Fruit fly (Drosophila melanogaster) whole organism, embryonic: ENCODE measurements around the gene CG14646.

Experiments used
- CG11398 ChIP-seq: fragments of 200-800 bp; sonication (Bioruptor generic); optimal IDR thresholded peaks from 2 replicates; lab custom pipeline; 2016; ENCODE audit warnings: missing biosample characterization, missing genetic modification characterization
- CG12104 ChIP-seq: fragments of 200-800 bp; sonication (Bioruptor generic); optimal IDR thresholded peaks from 3 replicates; lab custom pipeline; 2016; ENCODE audit warnings: missing biosample characterization, missing genetic modification characterization
- CG15696 ChIP-seq: fragments of 200-800 bp; sonication (Bioruptor generic); optimal IDR thresholded peaks from 2 replicates; lab custom pipeline; 2019; ENCODE audit warnings: missing biosample characterization, mild to moderate bottlenecking, missing genetic modification characterization, moderate library complexity
- CG1647 ChIP-seq: fragments of 200-800 bp; sonication (Bioruptor generic); optimal IDR thresholded peaks from 3 replicates; lab custom pipeline; 2016; ENCODE audit warnings: missing biosample characterization, missing genetic modification characterization
- CG1832 ChIP-seq: fragments of 200-800 bp; sonication (Bioruptor generic); optimal IDR thresholded peaks from 2 replicates; lab custom pipeline; 2017; ENCODE audit warnings: missing biosample characterization, mild to moderate bottlenecking, missing genetic modification characterization, inconsistent platforms
- CG2120 ChIP-seq: fragments of 200-800 bp; sonication (Bioruptor generic); optimal IDR thresholded peaks from 3 replicates; lab custom pipeline; 2016; ENCODE audit warnings: missing biosample characterization, missing genetic modification characterization
- CG30403 ChIP-seq: fragments of 200-800 bp; sonication (Bioruptor generic); optimal IDR thresholded peaks from 3 replicates; lab custom pipeline; 2016; ENCODE audit warnings: missing biosample characterization, missing genetic modification characterization
- CG3847 ChIP-seq: fragments of 200-800 bp; sonication (Bioruptor generic); IDR thresholded peaks from 2 replicates; pipeline ENCODE4 v1.3.6; 2022; ENCODE audit warnings: missing biosample characterization, missing genetic modification characterization
- CG4617 ChIP-seq: fragments of 200-800 bp; sonication (Bioruptor generic); optimal IDR thresholded peaks from 3 replicates; lab custom pipeline; 2016; ENCODE audit warnings: missing biosample characterization, missing genetic modification characterization, borderline replicate concordance
- CG4820 ChIP-seq: fragments of 200-800 bp; sonication (Bioruptor generic); optimal IDR thresholded peaks from 3 replicates; lab custom pipeline; 2016; ENCODE audit warnings: missing biosample characterization, missing genetic modification characterization
- CG5245 ChIP-seq: fragments of 200-800 bp; sonication (Bioruptor generic); optimal IDR thresholded peaks from 3 replicates; lab custom pipeline; 2016; ENCODE audit warnings: missing biosample characterization, missing genetic modification characterization
- CG8290 ChIP-seq, 3 experiments: fragments of 200-800 bp; sonication (Bioruptor generic); optimal IDR thresholded peaks; 2 replicates each; lab custom pipeline; 2016 to 2019; ENCODE audit warnings: missing biosample characterization in 3 of 3, missing genetic modification characterization in 3 of 3, mild to moderate bottlenecking in 2 of 3, moderate library complexity in 1 of 3
- CG9797 ChIP-seq: fragments of 200-800 bp; sonication (Bioruptor generic); optimal IDR thresholded peaks from 3 replicates; lab custom pipeline; 2018; ENCODE audit warnings: missing biosample characterization, mild to moderate bottlenecking, missing genetic modification characterization
- CG9876 ChIP-seq: fragments of 200-800 bp; sonication (Bioruptor generic); optimal IDR thresholded peaks from 2 replicates; lab custom pipeline; 2016; ENCODE audit warnings: missing biosample characterization, missing genetic modification characterization
- Camta ChIP-seq: fragments of 200-800 bp; sonication (Bioruptor generic); optimal IDR thresholded peaks from 2 replicates; lab custom pipeline; 2016; ENCODE audit warnings: missing biosample characterization, missing genetic modification characterization
- CoRest ChIP-seq: fragments of 200-800 bp; sonication (Bioruptor generic); optimal IDR thresholded peaks from 3 replicates; lab custom pipeline; 2018; ENCODE audit warnings: missing biosample characterization, mild to moderate bottlenecking, missing genetic modification characterization, moderate library complexity
- D ChIP-seq, 2 experiments: fragments of 200-800 bp in 1 of 2; fragments of >200 bp in 1 of 2; sonication (Bioruptor generic) in 1 of 2; optimal IDR thresholded peaks; 2 replicates in 1 of 2; 3 replicates in 1 of 2; lab custom pipeline; 2017; ENCODE audit warnings: mild to moderate bottlenecking in 1 of 2, missing biosample characterization in 1 of 2, missing genetic modification characterization in 1 of 2, missing genetic modification reagents in 1 of 2
- D19A ChIP-seq: fragments of 200-800 bp; optimal IDR thresholded peaks from 3 replicates; lab custom pipeline; 2019; ENCODE audit warnings: missing biosample characterization, mild to moderate bottlenecking, missing genetic modification characterization, moderate library complexity
- D19B ChIP-seq: fragments of 200-800 bp; sonication (Bioruptor generic); optimal IDR thresholded peaks from 2 replicates; lab custom pipeline; 2017; ENCODE audit warnings: missing biosample characterization, mild to moderate bottlenecking, missing genetic modification characterization
- ERR ChIP-seq: fragments of 200-800 bp; sonication (Bioruptor generic); optimal IDR thresholded peaks from 2 replicates; lab custom pipeline; 2016; ENCODE audit warnings: missing biosample characterization, missing genetic modification characterization
- Hey ChIP-seq: fragments of 200-800 bp; sonication (Bioruptor generic); optimal IDR thresholded peaks from 3 replicates; lab custom pipeline; 2018; ENCODE audit warnings: missing biosample characterization, mild to moderate bottlenecking, missing genetic modification characterization
- HmgD ChIP-seq: fragments of 200-800 bp; sonication (Bioruptor generic); optimal IDR thresholded peaks from 3 replicates; lab custom pipeline; 2016; ENCODE audit warnings: missing biosample characterization, missing genetic modification characterization
- Hr51 ChIP-seq, 2 experiments: fragments of 200-800 bp; sonication (Bioruptor generic); optimal IDR thresholded peaks; 2 replicates in 1 of 2; 3 replicates in 1 of 2; lab custom pipeline; 2016 to 2018; ENCODE audit warnings: missing biosample characterization in 2 of 2, missing genetic modification characterization in 2 of 2, mild to moderate bottlenecking in 1 of 2, moderate library complexity in 1 of 2
- Hsf ChIP-seq: fragments of 200-800 bp; sonication (Bioruptor generic); optimal IDR thresholded peaks from 3 replicates; lab custom pipeline; 2016; ENCODE audit warnings: missing biosample characterization, missing genetic modification characterization
- Lpt ChIP-seq: fragments of >200 bp; optimal IDR thresholded peaks from 2 replicates; lab custom pipeline; 2018; ENCODE audit warnings: missing biosample characterization, missing genetic modification characterization
- Nf-YA ChIP-seq: fragments of 200-800 bp; sonication (Bioruptor generic); IDR thresholded peaks from 2 replicates; pipeline ENCODE4 v1.3.6; 2022; ENCODE audit warnings: missing biosample characterization, missing genetic modification characterization
- Sox102F ChIP-seq: fragments of 200-800 bp; sonication (Bioruptor generic); optimal IDR thresholded peaks from 2 replicates; lab custom pipeline; 2018; ENCODE audit warnings: missing biosample characterization, mild to moderate bottlenecking, missing genetic modification characterization, moderate library complexity
- Ssrp ChIP-seq: fragments of 200-800 bp; sonication (Bioruptor generic); optimal IDR thresholded peaks from 2 replicates; lab custom pipeline; 2018; ENCODE audit warnings: missing biosample characterization, mild to moderate bottlenecking, missing genetic modification characterization, moderate library complexity
- Stat92E ChIP-seq, 3 experiments: fragments of >200 bp in 2 of 3; fragments of 200-800 bp in 1 of 3; sonication (Bioruptor generic) in 1 of 3; optimal IDR thresholded peaks; 2 replicates each; lab custom pipeline; 2017 to 2019; ENCODE audit warnings: missing biosample characterization in 3 of 3, missing genetic modification characterization in 3 of 3, mild to moderate bottlenecking in 1 of 3, moderate library complexity in 1 of 3
- ap ChIP-seq: fragments of 200-800 bp; sonication (Bioruptor generic); IDR thresholded peaks from 2 replicates; pipeline ENCODE4 v1.3.6; 2022; ENCODE audit warnings: missing biosample characterization, missing genetic modification characterization
- ato ChIP-seq: fragments of 200-800 bp; sonication (Bioruptor generic); IDR thresholded peaks from 2 replicates; pipeline ENCODE4 v1.3.6; 2022; ENCODE audit warnings: missing biosample characterization, missing genetic modification characterization; ENCODE audit not compliant: partially characterized antibody
- bsh ChIP-seq, 2 experiments: fragments of 200-800 bp; sonication (Bioruptor generic); optimal IDR thresholded peaks; 2 replicates each; lab custom pipeline; 2017 to 2018; ENCODE audit warnings: mild to moderate bottlenecking in 2 of 2, missing biosample characterization in 2 of 2, missing genetic modification characterization in 2 of 2, moderate library complexity in 1 of 2
- cas ChIP-seq: fragments of 200-800 bp; sonication (Bioruptor generic); IDR thresholded peaks from 2 replicates; pipeline ENCODE4 v1.3.6; 2022; ENCODE audit warnings: missing biosample characterization, missing genetic modification characterization
- ems ChIP-seq: fragments of 200-800 bp; sonication (Bioruptor generic); optimal IDR thresholded peaks from 3 replicates; lab custom pipeline; 2016; ENCODE audit warnings: missing biosample characterization, missing genetic modification characterization
- eyg ChIP-seq: fragments of 200-800 bp; sonication (Bioruptor generic); optimal IDR thresholded peaks from 3 replicates; lab custom pipeline; 2016; ENCODE audit warnings: missing biosample characterization, missing genetic modification characterization
- fd96Cb ChIP-seq: fragments of 200-800 bp; sonication (Bioruptor generic); optimal IDR thresholded peaks from 2 replicates; lab custom pipeline; 2018; ENCODE audit warnings: missing biosample characterization, mild to moderate bottlenecking, missing genetic modification characterization, moderate library complexity
- luna ChIP-seq: fragments of 200-800 bp; sonication (Bioruptor generic); optimal IDR thresholded peaks from 2 replicates; lab custom pipeline; 2016; ENCODE audit warnings: missing biosample characterization, missing genetic modification characterization
- nerfin-2 ChIP-seq: fragments of 200-800 bp; sonication (Bioruptor generic); IDR thresholded peaks from 2 replicates; pipeline ENCODE4 v1.3.6; 2022; ENCODE audit warnings: missing biosample characterization, missing genetic modification characterization; ENCODE audit not compliant: partially characterized antibody
- oc ChIP-seq: fragments of 200-800 bp; sonication (Bioruptor generic); optimal IDR thresholded peaks from 2 replicates; lab custom pipeline; 2018; ENCODE audit warnings: missing biosample characterization, mild to moderate bottlenecking, missing genetic modification characterization, moderate library complexity
- peb ChIP-seq: fragments of 200-800 bp; sonication (Bioruptor generic); IDR thresholded peaks from 2 replicates; pipeline ENCODE4 v1.3.6; 2022; ENCODE audit warnings: missing biosample characterization, missing genetic modification characterization
- prd ChIP-seq, 3 experiments: fragments of >200 bp in 2 of 3; fragments of 200-800 bp in 1 of 3; sonication (Bioruptor generic) in 1 of 3; optimal IDR thresholded peaks in 2 of 3; IDR thresholded peaks in 1 of 3; 2 replicates in 2 of 3; 3 replicates in 1 of 3; pipeline versions ENCODE4 v1.3.6 to Lab custom; 2017 to 2022; ENCODE audit warnings: missing biosample characterization in 1 of 3, missing genetic modification characterization in 1 of 3
- run ChIP-seq: fragments of 200-800 bp; sonication (Bioruptor generic); optimal IDR thresholded peaks from 3 replicates; lab custom pipeline; 2018; ENCODE audit warnings: missing biosample characterization, mild to moderate bottlenecking, missing genetic modification characterization
- salm ChIP-seq: fragments of 200-800 bp; sonication (Bioruptor generic); optimal IDR thresholded peaks from 2 replicates; lab custom pipeline; 2018; ENCODE audit warnings: missing biosample characterization, mild to moderate bottlenecking, missing genetic modification characterization
- sens-2 ChIP-seq: fragments of 200-800 bp; sonication (Bioruptor generic); IDR thresholded peaks from 2 replicates; pipeline ENCODE4 v1.3.6; 2022; ENCODE audit warnings: missing biosample characterization, missing genetic modification characterization
- tll ChIP-seq, 2 experiments: fragments of 200-800 bp in 1 of 2; fragments of >200 bp in 1 of 2; sonication (Bioruptor generic) in 1 of 2; optimal IDR thresholded peaks; 2 replicates each; lab custom pipeline; 2017 to 2019; ENCODE audit warnings: missing biosample characterization in 2 of 2, missing genetic modification characterization in 2 of 2, mild to moderate bottlenecking in 1 of 2, moderate library complexity in 1 of 2
- z ChIP-seq: fragments of 200-800 bp; sonication (Bioruptor generic); IDR thresholded peaks from 3 replicates; pipeline ENCODE4 v1.3.6; 2022; ENCODE audit warnings: missing biosample characterization, missing genetic modification characterization
- zfh2 ChIP-seq: fragments of 200-800 bp; sonication (Bioruptor generic); optimal IDR thresholded peaks from 2 replicates; lab custom pipeline; 2016; ENCODE audit warnings: missing biosample characterization, missing genetic modification characterization

CG14646 gene

DNA sequence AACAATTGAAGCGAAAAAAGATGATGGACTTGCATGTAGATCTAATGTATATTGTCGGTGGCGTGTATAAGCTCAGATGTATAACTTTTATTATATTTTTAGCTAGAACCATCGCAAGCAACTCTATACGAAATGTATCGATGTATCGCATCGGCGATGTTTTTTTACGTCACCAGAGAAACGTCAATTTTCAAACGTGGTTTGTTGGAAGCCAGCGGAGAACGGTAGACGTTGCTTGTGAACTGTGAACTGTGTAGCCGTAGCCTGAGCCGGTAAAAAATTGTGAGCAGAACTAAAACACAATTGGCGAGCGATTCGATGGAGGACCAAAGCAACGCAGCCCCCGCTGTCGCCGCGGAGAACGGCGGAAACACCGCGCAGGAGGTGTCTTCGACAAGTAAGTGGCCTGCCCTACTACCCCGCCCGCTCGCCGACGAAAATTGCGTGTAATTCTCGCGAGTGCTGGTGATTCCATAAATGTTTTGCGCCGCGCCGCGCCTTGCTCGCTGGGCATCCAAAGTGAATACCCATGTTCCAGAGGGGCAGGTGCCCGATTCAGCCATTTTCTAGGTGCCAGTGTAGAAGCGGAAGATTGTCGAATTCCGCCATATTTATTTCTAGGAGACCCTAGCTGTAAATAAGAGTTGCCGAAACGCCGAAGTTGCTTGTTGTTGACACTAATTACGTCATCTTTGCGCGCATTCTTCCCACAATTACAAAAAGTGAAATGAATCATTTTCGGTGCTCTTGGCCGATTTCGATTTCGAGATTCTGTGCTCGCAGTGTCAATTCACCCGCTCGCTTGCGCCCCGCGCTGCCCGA, 12.9 kb downstream of the CG14646 start, which contains the start of gene lost (continued):
- no peak for TF ChIP-seq D (optimal IDR thresholded peaks at IDR 0.05; lab: Kevin White, UChicago)
- TF ChIP-seq D (GFP tag; optimal IDR thresholded peaks at IDR 0.05; lab: Kevin White, UChicago) = no peak
- TF ChIP-seq Hr51 (GFP tag; optimal IDR thresholded peaks at IDR 0.05; lab: Kevin White, UChicago) = no peak
- no peak for TF ChIP-seq CG15696 (tag; lab: Kevin White, UChicago)
- no peak for TF ChIP-seq CG5245
- TF ChIP-seq D19B (GFP tag; lab: Kevin White, UChicago) = peak; percentile 16
- TF ChIP-seq ato (GFP tag; lab: Robert Waterston, UW) = peak; percentile 96
- no peak for TF ChIP-seq Stat92E (GFP tag; optimal IDR thresholded peaks at IDR 0.05; lab: Kevin White, UChicago)
- peak; percentile 97 for TF ChIP-seq nerfin-2 (GFP tag; lab: Robert Waterston, UW)
- TF ChIP-seq CG9797 (GFP tag; lab: Kevin White, UChicago) = peak; percentile 44
- no peak for TF ChIP-seq tll (GFP tag; optimal IDR thresholded peaks at IDR 0.05; lab: Kevin White, UChicago)
- peak; percentile 48 for TF ChIP-seq CG2120 (GFP tag; lab: Kevin White, UChicago)
- no peak for TF ChIP-seq cas (GFP tag; lab: Robert Waterston, UW)
- TF ChIP-seq sens-2 (GFP tag; lab: Robert Waterston, UW) = no peak
- no peak for TF ChIP-seq luna (GFP tag; lab: Kevin White, UChicago)
- TF ChIP-seq CG1832 (GFP tag; lab: Kevin White, UChicago) = no peak
- no peak for TF ChIP-seq bsh (GFP tag; optimal IDR thresholded peaks at IDR 0.05; lab: Kevin White, UChicago)
- no peak for TF ChIP-seq ap
- TF ChIP-seq D19A = peak; percentile 3
- TF ChIP-seq Nf-YA (GFP tag; lab: Robert Waterston, UW) = no peak
- no peak for TF ChIP-seq CG9876 (GFP tag; lab: Kevin White, UChicago)
- TF ChIP-seq CG1647 (GFP tag; lab: Kevin White, UChicago) = no peak
- no peak for TF ChIP-seq CG8290 (GFP tag; optimal IDR thresholded peaks at IDR 0.05; lab: Kevin White, UChicago)
- TF ChIP-seq CG8290 (tag; optimal IDR thresholded peaks at IDR 0.05; lab: Kevin White, UChicago) = peak; percentile 41 to 71
- TF ChIP-seq Ssrp = no peak
- TF ChIP-seq run (tag; lab: Kevin White, UChicago) = no peak
- TF ChIP-seq oc (tag; lab: Kevin White, UChicago) = peak; percentile 2
- no peak for TF ChIP-seq Hsf (GFP tag; lab: Kevin White, UChicago)
- TF ChIP-seq salm = no peak
- no peak for TF ChIP-seq CG4820
- TF ChIP-seq fd96Cb = no peak
- peak; percentile 8 for TF ChIP-seq ems (GFP tag; lab: Kevin White, UChicago)
- TF ChIP-seq z (GFP tag; lab: Robert Waterston, UW) = no peak
- TF ChIP-seq CoRest = peak; percentile 55
- TF ChIP-seq Camta = no peak
- no peak for TF ChIP-seq peb (GFP tag; lab: Robert Waterston, UW)
- TF ChIP-seq zfh2 = peak; percentile 44
- TF ChIP-seq CG30403 (GFP tag; lab: Kevin White, UChicago) = no peak
- peak; percentile 2 for TF ChIP-seq eyg (GFP tag; lab: Kevin White, UChicago)
- TF ChIP-seq CG3847 (GFP tag; lab: Robert Waterston, UW) = peak; percentile 27; the same call in 1 of the 2 replicates
- TF ChIP-seq Sox102F (GFP tag; lab: Kevin White, UChicago) = no peak
- no peak for TF ChIP-seq prd (optimal IDR thresholded peaks at IDR 0.05; lab: Kevin White, UChicago)
- no peak for TF ChIP-seq prd (GFP tag; IDR thresholded peaks at IDR 0.05; lab: Robert Waterston, UW)
- TF ChIP-seq HmgD (GFP tag; lab: Kevin White, UChicago) = no peak
- TF ChIP-seq CG12104 = no peak
- TF ChIP-seq CG11398 = no peak
- TF ChIP-seq Hey (tag; lab: Kevin White, UChicago) = no peak
- TF ChIP-seq Lpt (GFP tag; lab: Kevin White, UChicago) = no peak
- peak; percentile 28 for TF ChIP-seq CG4617 (GFP tag; lab: Kevin White, UChicago)
- no peak for TF ChIP-seq ERR
